Fruit fly (Drosophila melanogaster): ENCODE results near the gene CG12105.

The CG12105 gene

dm6 chr3L:1647276-1647919, 31.8 kb upstream of the CG12105 start, which contains the start of the genes CG17249 and Bro (continued):
- TF ChIP-seq Atf3 (GFP tag; optimal IDR thresholded peaks at IDR 0.05) (no peak), CG4730 (GFP tag; IDR thresholded peaks at IDR 0.05) (no peak), Ada2b (GFP tag; IDR thresholded peaks at IDR 0.05) (no peak), Gsc (GFP tag; IDR thresholded peaks at IDR 0.05) (no peak), pita (GFP tag; optimal IDR thresholded peaks at IDR 0.05) (no peak), CG3838 (GFP tag; optimal IDR thresholded peaks at IDR 0.05) (peak; percentile 53), twi (tag; optimal IDR thresholded peaks at IDR 0.05) (no peak), tna (GFP tag; IDR thresholded peaks at IDR 0.05; ENCODE audit: partially characterized antibody) (no peak), CrebB (tag; optimal IDR thresholded peaks at IDR 0.05) (no peak), nau (GFP tag; optimal IDR thresholded peaks at IDR 0.05) (no peak), sd (tag; optimal IDR thresholded peaks at IDR 0.05) (no peak), Ravus (GFP tag; IDR thresholded peaks at IDR 0.05) (no peak), CG3407 (GFP tag; optimal IDR thresholded peaks at IDR 0.05) (no peak), CG6272 (GFP tag; IDR thresholded peaks at IDR 0.05) (no peak), lov (optimal IDR thresholded peaks at IDR 0.05) (no peak), lov (GFP tag; IDR thresholded peaks at IDR 0.05) (peak; percentile 61; the same call in 2 of the 3 replicates), HLH4C (GFP tag; IDR thresholded peaks at IDR 0.05; ENCODE audit: partially characterized antibody) (no peak), Usf (GFP tag; optimal IDR thresholded peaks at IDR 0.05) (no peak), Nf-YA (GFP tag; IDR thresholded peaks at IDR 0.05) (no peak), CG12744 (GFP tag; optimal IDR thresholded peaks at IDR 0.05) (no peak), sens (GFP tag) (peak; percentile 55), pum (GFP tag; optimal IDR thresholded peaks at IDR 0.05) (no peak), CG10147 (GFP tag; optimal IDR thresholded peaks at IDR 0.05) (no peak), Atf-2 (GFP tag; optimal IDR thresholded peaks at IDR 0.05) (no peak), zfh2 (GFP tag; optimal IDR thresholded peaks at IDR 0.05) (peak; percentile 54), CG11723 (GFP tag; optimal IDR thresholded peaks at IDR 0.05) (no peak), Six4 (GFP tag; optimal IDR thresholded peaks at IDR 0.05) (no peak), CG2116 (GFP tag; optimal IDR thresholded peaks at IDR 0.05) (peak; percentile 45), CG11247 (GFP tag; IDR thresholded peaks at IDR 0.05) (no peak), Dll (GFP tag; IDR thresholded peaks at IDR 0.05; ENCODE audit: partially characterized antibody) (0 out of 4 replicates have a peak, but pooled peaks have one; percentile 19), gcm2 (GFP tag; optimal IDR thresholded peaks at IDR 0.05) (peak; percentile 12), corto (GFP tag; optimal IDR thresholded peaks at IDR 0.05) (no peak), bcd (GFP tag; optimal IDR thresholded peaks at IDR 0.05) (no peak), CG9727 (GFP tag; optimal IDR thresholded peaks at IDR 0.05) (no peak), pnt (GFP tag; optimal IDR thresholded peaks at IDR 0.05) (no peak), tin (GFP tag; optimal IDR thresholded peaks at IDR 0.05) (no peak), Pdp1 (GFP tag; optimal IDR thresholded peaks at IDR 0.05) (peak in 1 of 2 experiments; percentile 62), Lpt (GFP tag; optimal IDR thresholded peaks at IDR 0.05) (no peak), zf30C (GFP tag; optimal IDR thresholded peaks at IDR 0.05) (no peak), CG9817 (tag; optimal IDR thresholded peaks at IDR 0.05) (peak; percentile 16), croc (GFP tag; conservative IDR thresholded peaks at IDR 0.05) (no peak), CG13287 (GFP tag; IDR thresholded peaks at IDR 0.05; ENCODE audit: partially characterized antibody) (peak; percentile 51), CG7928 (GFP tag; optimal IDR thresholded peaks at IDR 0.05) (no peak), Nf-YC (tag; optimal IDR thresholded peaks at IDR 0.05) (no peak), slou (GFP tag; optimal IDR thresholded peaks at IDR 0.05) (no peak), CG33213 (GFP tag; optimal IDR thresholded peaks at IDR 0.05) (peak; percentile 38), CG7987 (GFP tag; optimal IDR thresholded peaks at IDR 0.05) (peak; percentile 8), CG15514 (GFP tag; optimal IDR thresholded peaks at IDR 0.05) (peak; percentile 85), CG12219 (GFP tag; optimal IDR thresholded peaks at IDR 0.05) (no peak), CG2889 (GFP tag; IDR thresholded peaks at IDR 0.05) (no peak), tap (tag; optimal IDR thresholded peaks at IDR 0.05) (no peak)
